Worm (Caenorhabditis elegans) whole organism, L3 larva: ENCODE data around the gene mboa-7.

Experiments used
- aly-2 ChIP-seq: fragments of 150-350 bp; optimal IDR thresholded peaks from 2 replicates; lab custom pipeline; 2014; ENCODE audit warnings: missing biosample characterization, missing genetic modification characterization
- ama-1 ChIP-seq: fragments of 150-350 bp; optimal IDR thresholded peaks from 2 replicates; lab custom pipeline; 2018
- daf-12 ChIP-seq: fragments of 150-350 bp; optimal IDR thresholded peaks from 2 replicates; lab custom pipeline; 2014; ENCODE audit warnings: missing biosample characterization, missing genetic modification reagents, missing genetic modification characterization
- elt-2 ChIP-seq: sonication (generic microtip); optimal IDR thresholded peaks from 2 replicates; lab custom pipeline; 2016; ENCODE audit warnings: missing genetic modification reagents, mild to moderate bottlenecking, missing genetic modification characterization, missing compliant biosample characterization
- fkh-10 ChIP-seq: sonication (generic microtip); optimal IDR thresholded peaks from 2 replicates; lab custom pipeline; 2017; ENCODE audit warnings: missing biosample characterization, missing genetic modification reagents, missing genetic modification characterization
- fkh-2 ChIP-seq: fragments of 150-350 bp; optimal IDR thresholded peaks from 2 replicates; lab custom pipeline; 2014; ENCODE audit warnings: missing biosample characterization, missing genetic modification reagents, missing genetic modification characterization
- lin-15B ChIP-seq: fragments of 150-350 bp; optimal IDR thresholded peaks from 2 replicates; lab custom pipeline; 2014; ENCODE audit warnings: missing biosample characterization, missing genetic modification characterization
- lin-39 ChIP-seq: fragments of 150-350 bp; optimal IDR thresholded peaks from 2 replicates; lab custom pipeline; 2018; ENCODE audit warnings: missing biosample characterization, missing genetic modification reagents, missing genetic modification characterization
- nhr-76 ChIP-seq: fragments of 150-350 bp; sonication (generic microtip); optimal IDR thresholded peaks from 5 replicates; lab custom pipeline; 2014; ENCODE audit warnings: missing biosample characterization, missing genetic modification characterization
- pha-4 ChIP-seq: fragments of 150-350 bp; optimal IDR thresholded peaks from 2 replicates; lab custom pipeline; 2014; ENCODE audit warnings: missing biosample characterization, missing genetic modification reagents, missing genetic modification characterization
- sea-2 ChIP-seq: fragments of 150-350 bp; sonication (generic microtip); optimal IDR thresholded peaks from 4 replicates; lab custom pipeline; 2014; ENCODE audit warnings: missing biosample characterization, missing genetic modification reagents, missing genetic modification characterization
- skn-1 ChIP-seq: fragments of 150-350 bp; optimal IDR thresholded peaks from 2 replicates; lab custom pipeline; 2014; ENCODE audit warnings: missing biosample characterization, missing genetic modification characterization
- snpc-4 ChIP-seq: fragments of 150-350 bp; optimal IDR thresholded peaks from 2 replicates; lab custom pipeline; 2014; ENCODE audit warnings: missing biosample characterization, missing genetic modification characterization
- zag-1 ChIP-seq: fragments of 150-350 bp; optimal IDR thresholded peaks from 2 replicates; lab custom pipeline; 2014; ENCODE audit warnings: missing biosample characterization, missing genetic modification characterization

- TF ChIP-seq fkh-2 (tag; lab: Kevin White, UChicago) (no peak), lin-15B (tag; lab: Kevin White, UChicago) (no peak), ama-1 (lab: Kevin White, UChicago) (no peak), snpc-4 (tag; lab: Kevin White, UChicago) (no peak), pha-4 (tag; lab: Kevin White, UChicago) (no peak), lin-39 (no peak), aly-2 (no peak), zag-1 (no peak), fkh-10 (GFP tag; lab: Kevin White, UChicago) (no peak), elt-2 (tag; lab: Kevin White, UChicago) (peak; percentile 45), nhr-76 (tag; lab: Kevin White, UChicago) (no peak), skn-1 (tag; lab: Kevin White, UChicago) (no peak), sea-2 (GFP tag; lab: Kevin White, UChicago) (no peak), daf-12 (no peak)
These were observed 10.4 kb upstream of the mboa-7 start for ce11 chrX:10534625-10535244.
